Fruit fly (Drosophila melanogaster) whole organism, embryonic: ENCODE data around the gene RpS14a.

ENCODE experiments used
- Atf-2 ChIP-seq: fragments of 200-800 bp; sonication (Bioruptor generic); optimal IDR thresholded peaks from 2 replicates; lab custom pipeline; 2016; ENCODE audit warnings: missing biosample characterization, missing genetic modification characterization
- CG1024 ChIP-seq: fragments of 200-800 bp; sonication (Bioruptor generic); IDR thresholded peaks from 2 replicates; pipeline ENCODE4 v1.3.6; 2022; ENCODE audit warnings: missing biosample characterization, missing genetic modification characterization
- CG11093 ChIP-seq: fragments of 200-800 bp; sonication (Bioruptor generic); IDR thresholded peaks from 3 replicates; pipeline ENCODE4 v1.3.6; 2022; ENCODE audit warnings: missing biosample characterization, missing genetic modification characterization
- CG12769 ChIP-seq: fragments of 200-800 bp; sonication (Bioruptor generic); optimal IDR thresholded peaks from 2 replicates; lab custom pipeline; 2019; ENCODE audit warnings: missing biosample characterization, mild to moderate bottlenecking, missing genetic modification characterization, moderate library complexity
- CG14710 ChIP-seq: fragments of 200-800 bp; sonication (Bioruptor generic); optimal IDR thresholded peaks from 3 replicates; lab custom pipeline; 2019; ENCODE audit warnings: missing biosample characterization, mild to moderate bottlenecking, missing genetic modification characterization, moderate library complexity
- CG17359 ChIP-seq: fragments of 200-800 bp; sonication (Bioruptor generic); optimal IDR thresholded peaks from 3 replicates; lab custom pipeline; 2018; ENCODE audit warnings: missing biosample characterization, mild to moderate bottlenecking, missing genetic modification characterization, moderate library complexity
- CG17612 ChIP-seq: fragments of 200-800 bp; sonication (Bioruptor generic); IDR thresholded peaks from 2 replicates; pipeline ENCODE4 v1.3.6; 2022; ENCODE audit warnings: missing biosample characterization, missing genetic modification characterization
- CG1792 ChIP-seq: fragments of 200-800 bp; sonication (Bioruptor generic); optimal IDR thresholded peaks from 2 replicates; lab custom pipeline; 2016; ENCODE audit warnings: missing biosample characterization, missing genetic modification characterization
- CG2678 ChIP-seq: fragments of 200-800 bp; sonication (Bioruptor generic); optimal IDR thresholded peaks from 3 replicates; lab custom pipeline; 2019; ENCODE audit warnings: missing biosample characterization, mild to moderate bottlenecking, missing genetic modification characterization, moderate library complexity
- CG30403 ChIP-seq: fragments of 200-800 bp; sonication (Bioruptor generic); optimal IDR thresholded peaks from 3 replicates; lab custom pipeline; 2016; ENCODE audit warnings: missing biosample characterization, missing genetic modification characterization
- CG32532 ChIP-seq: fragments of 200-800 bp; sonication (Bioruptor generic); IDR thresholded peaks from 2 replicates; pipeline ENCODE4 v1.3.6; 2022; ENCODE audit warnings: missing biosample characterization, missing genetic modification characterization
- CG32767 ChIP-seq: fragments of 200-800 bp; sonication (Bioruptor generic); IDR thresholded peaks from 2 replicates; pipeline ENCODE4 v1.3.6; 2022; ENCODE audit warnings: missing biosample characterization, missing genetic modification characterization
- CG3726 ChIP-seq: fragments of 200-800 bp; sonication (Bioruptor generic); IDR thresholded peaks from 3 replicates; pipeline ENCODE4, ENCODE4 v1.3.6; 2022; ENCODE audit warnings: missing biosample characterization, missing genetic modification characterization
- CG3847 ChIP-seq: fragments of 200-800 bp; sonication (Bioruptor generic); IDR thresholded peaks from 2 replicates; pipeline ENCODE4 v1.3.6; 2022; ENCODE audit warnings: missing biosample characterization, missing genetic modification characterization
- CG4282 ChIP-seq: fragments of 200-800 bp; sonication (Bioruptor generic); optimal IDR thresholded peaks from 2 replicates; lab custom pipeline; 2016; ENCODE audit warnings: missing biosample characterization, missing genetic modification characterization
- CG5245 ChIP-seq: fragments of 200-800 bp; sonication (Bioruptor generic); optimal IDR thresholded peaks from 3 replicates; lab custom pipeline; 2016; ENCODE audit warnings: missing biosample characterization, missing genetic modification characterization
- CG5953 ChIP-seq: fragments of 200-800 bp; sonication (Bioruptor generic); IDR thresholded peaks from 2 replicates; pipeline ENCODE4 v1.3.6; 2022; ENCODE audit warnings: missing biosample characterization, missing genetic modification characterization
- CG6272 ChIP-seq: fragments of 200-800 bp; sonication (Bioruptor generic); IDR thresholded peaks from 2 replicates; pipeline ENCODE4 v1.3.6; 2022; ENCODE audit warnings: missing biosample characterization, missing genetic modification characterization
- CG7357 ChIP-seq: fragments of 200-800 bp; sonication (Bioruptor generic); IDR thresholded peaks from 3 replicates; pipeline ENCODE4 v1.3.6; 2022; ENCODE audit warnings: missing biosample characterization, missing genetic modification characterization
- CG7839 ChIP-seq: fragments of 200-800 bp; sonication (Bioruptor generic); optimal IDR thresholded peaks from 3 replicates; lab custom pipeline; 2018; ENCODE audit warnings: missing biosample characterization, mild to moderate bottlenecking, missing genetic modification characterization, moderate library complexity
- CG7928 ChIP-seq: fragments of 200-800 bp; sonication (Bioruptor generic); optimal IDR thresholded peaks from 2 replicates; lab custom pipeline; 2017; ENCODE audit warnings: missing biosample characterization, mild to moderate bottlenecking, missing genetic modification characterization
- Chrac-16 ChIP-seq: fragments of 200-800 bp; sonication (Bioruptor generic); optimal IDR thresholded peaks from 3 replicates; lab custom pipeline; 2016; ENCODE audit warnings: missing biosample characterization, missing genetic modification characterization
- Fer2 ChIP-seq: fragments of 200-800 bp; sonication (Bioruptor generic); optimal IDR thresholded peaks from 2 replicates; lab custom pipeline; 2018; ENCODE audit warnings: missing biosample characterization, mild to moderate bottlenecking, missing genetic modification characterization, moderate library complexity
- Gug ChIP-seq: fragments of 200-800 bp; sonication (Bioruptor generic); IDR thresholded peaks from 4 replicates; pipeline ENCODE4 v1.3.6; 2022; ENCODE audit warnings: missing biosample characterization, missing genetic modification characterization
- Jarid2 ChIP-seq: fragments of 200-800 bp; sonication (Bioruptor generic); optimal IDR thresholded peaks from 3 replicates; lab custom pipeline; 2017; ENCODE audit warnings: mild to moderate bottlenecking, missing biosample characterization, missing genetic modification reagents, missing genetic modification characterization
- Pdp1 ChIP-seq, 2 experiments: fragments of 200-800 bp; sonication (Bioruptor generic); optimal IDR thresholded peaks; 3 replicates each; lab custom pipeline; 2016; ENCODE audit warnings: missing biosample characterization in 2 of 2, missing genetic modification characterization in 2 of 2, mild to moderate bottlenecking in 1 of 2, moderate library complexity in 1 of 2
- Side ChIP-seq: fragments of 200-800 bp; sonication (Bioruptor generic); optimal IDR thresholded peaks from 2 replicates; lab custom pipeline; 2016; ENCODE audit warnings: missing biosample characterization, missing genetic modification characterization
- Spps ChIP-seq: fragments of 200-800 bp; sonication (Bioruptor generic); optimal IDR thresholded peaks from 2 replicates; lab custom pipeline; 2018; ENCODE audit warnings: missing biosample characterization, mild to moderate bottlenecking, missing genetic modification characterization
- Stat92E ChIP-seq, 3 experiments: fragments of >200 bp in 2 of 3; fragments of 200-800 bp in 1 of 3; sonication (Bioruptor generic) in 1 of 3; optimal IDR thresholded peaks; 2 replicates each; lab custom pipeline; 2017 to 2019; ENCODE audit warnings: missing biosample characterization in 3 of 3, missing genetic modification characterization in 3 of 3, mild to moderate bottlenecking in 1 of 3, moderate library complexity in 1 of 3
- Trl ChIP-seq, 3 experiments: fragments of >200 bp in 2 of 3; fragments of 200-800 bp in 1 of 3; sonication (Bioruptor generic) in 1 of 3; optimal IDR thresholded peaks; 2 replicates in 1 of 3; 3 replicates in 2 of 3; lab custom pipeline; 2016 to 2017; ENCODE audit warnings: missing biosample characterization in 1 of 3, missing genetic modification characterization in 1 of 3
- Xrp1 ChIP-seq: fragments of 200-800 bp; sonication (Bioruptor generic); IDR thresholded peaks from 2 replicates; pipeline ENCODE4 v1.3.6; 2022; ENCODE audit warnings: missing biosample characterization, missing genetic modification characterization
- bowl ChIP-seq: fragments of 200-800 bp; sonication (Bioruptor generic); IDR thresholded peaks from 2 replicates; pipeline ENCODE4 v1.3.6; 2022; ENCODE audit warnings: missing biosample characterization, missing genetic modification characterization
- cad ChIP-seq: fragments of >200 bp; optimal IDR thresholded peaks from 2 replicates; lab custom pipeline; 2017; ENCODE audit warnings: missing biosample characterization, missing genetic modification characterization
- cas ChIP-seq: fragments of 200-800 bp; sonication (Bioruptor generic); IDR thresholded peaks from 2 replicates; pipeline ENCODE4 v1.3.6; 2022; ENCODE audit warnings: missing biosample characterization, missing genetic modification characterization
- cg ChIP-seq: fragments of 200-800 bp; sonication (Bioruptor generic); optimal IDR thresholded peaks from 3 replicates; lab custom pipeline; 2019; ENCODE audit warnings: missing biosample characterization, mild to moderate bottlenecking, missing genetic modification characterization, moderate library complexity
- dati ChIP-seq: fragments of 200-800 bp; sonication (Bioruptor generic); IDR thresholded peaks from 2 replicates; pipeline ENCODE4 v1.3.6; 2022; ENCODE audit warnings: missing biosample characterization, missing genetic modification characterization
- dmrt11E ChIP-seq: fragments of 200-800 bp; sonication (Bioruptor generic); optimal IDR thresholded peaks from 3 replicates; lab custom pipeline; 2018; ENCODE audit warnings: missing biosample characterization, mild to moderate bottlenecking, missing genetic modification characterization, moderate library complexity
- ewg ChIP-seq: fragments of 200-800 bp; sonication (Bioruptor generic); optimal IDR thresholded peaks from 3 replicates; lab custom pipeline; 2017; ENCODE audit warnings: mild to moderate bottlenecking, missing biosample characterization, missing genetic modification reagents, missing genetic modification characterization
- fd102C ChIP-seq: fragments of 200-800 bp; sonication (Bioruptor generic); optimal IDR thresholded peaks from 2 replicates; lab custom pipeline; 2018; ENCODE audit warnings: missing biosample characterization, mild to moderate bottlenecking, missing genetic modification characterization, moderate library complexity
- fd3F ChIP-seq: fragments of 200-800 bp; sonication (Bioruptor generic); optimal IDR thresholded peaks from 2 replicates; lab custom pipeline; 2018; ENCODE audit warnings: missing biosample characterization, mild to moderate bottlenecking, missing genetic modification characterization, moderate library complexity
- luna ChIP-seq: fragments of 200-800 bp; sonication (Bioruptor generic); optimal IDR thresholded peaks from 2 replicates; lab custom pipeline; 2016; ENCODE audit warnings: missing biosample characterization, missing genetic modification characterization
- pan ChIP-seq, 4 experiments: fragments of >200 bp in 3 of 4; fragments of 200-800 bp in 1 of 4; sonication (Bioruptor generic) in 1 of 4; optimal IDR thresholded peaks in 3 of 4; IDR thresholded peaks in 1 of 4; 2 replicates each; pipeline versions ENCODE4 v1.3.6 to Lab custom; 2017 to 2022; ENCODE audit warnings: missing biosample characterization in 2 of 4, missing genetic modification characterization in 2 of 4, mixed read lengths in 1 of 4
- slou ChIP-seq: fragments of 200-800 bp; sonication (Bioruptor generic); optimal IDR thresholded peaks from 3 replicates; lab custom pipeline; 2016; ENCODE audit warnings: missing biosample characterization, missing genetic modification characterization
- so ChIP-seq: fragments of 200-800 bp; sonication (Bioruptor generic); IDR thresholded peaks from 3 replicates; pipeline ENCODE4 v1.3.6; 2022; ENCODE audit warnings: missing biosample characterization, missing genetic modification characterization
- unpg ChIP-seq: fragments of 200-800 bp; sonication (Bioruptor generic); optimal IDR thresholded peaks from 3 replicates; lab custom pipeline; 2018; ENCODE audit warnings: missing biosample characterization, mild to moderate bottlenecking, missing genetic modification characterization, moderate library complexity
- wek ChIP-seq: fragments of 200-800 bp; sonication (Bioruptor generic); optimal IDR thresholded peaks from 3 replicates; lab custom pipeline; 2018; ENCODE audit warnings: missing biosample characterization, mild to moderate bottlenecking, missing genetic modification characterization, moderate library complexity

Gene RpS14a

dm6 chrX:7937588-7938481, 4.3 kb downstream of the RpS14a start (continued):
- peak; percentile 38; the same call in 1 of the 2 replicates for TF ChIP-seq CG3847 (GFP tag; lab: Robert Waterston, UW)
- peak; percentile 90 for TF ChIP-seq CG14710 (tag; lab: Kevin White, UChicago)
- TF ChIP-seq dmrt11E (tag; lab: Kevin White, UChicago), result peak; percentile 86
- no peak for TF ChIP-seq CG12769 (tag; lab: Kevin White, UChicago)
- peak; percentile 28 for TF ChIP-seq Fer2 (tag; lab: Kevin White, UChicago)
- peak; percentile 82 for TF ChIP-seq Side (GFP tag; lab: Kevin White, UChicago)
- TF ChIP-seq Chrac-16 (GFP tag; lab: Kevin White, UChicago), result peak; percentile 82
- TF ChIP-seq CG7839, result peak; percentile 87
- TF ChIP-seq CG7928 (GFP tag; lab: Kevin White, UChicago), result no peak
- TF ChIP-seq Pdp1 (GFP tag; optimal IDR thresholded peaks at IDR 0.05; lab: Kevin White, UChicago), result peak; percentile 81 to 92
- TF ChIP-seq Gug (GFP tag; lab: Robert Waterston, UW), result peak; percentile 82
- TF ChIP-seq pan (optimal IDR thresholded peaks at IDR 0.05; lab: Kevin White, UChicago), result no peak
- peak in 1 of 2 experiments; percentile 64 for TF ChIP-seq pan (GFP tag; optimal IDR thresholded peaks at IDR 0.05 in 1 of 2, IDR thresholded peaks at IDR 0.05 in 1 of 2)
- peak; percentile 4 for TF ChIP-seq Jarid2
- TF ChIP-seq CG30403, result peak; percentile 86
- TF ChIP-seq CG17359, result peak; percentile 77
- peak; percentile 61 for TF ChIP-seq CG5245 (GFP tag; lab: Kevin White, UChicago)
- TF ChIP-seq CG1792 (GFP tag; lab: Kevin White, UChicago), result peak; percentile 80
- peak; percentile 95 for TF ChIP-seq cg (GFP tag; lab: Kevin White, UChicago)
- peak; percentile 80 for TF ChIP-seq Xrp1 (GFP tag; lab: Robert Waterston, UW)
- TF ChIP-seq cas (GFP tag; lab: Robert Waterston, UW), result no peak
- peak; percentile 71 for TF ChIP-seq unpg (GFP tag; lab: Kevin White, UChicago)
- peak; percentile 68; the same call in 1 of the 2 replicates for TF ChIP-seq CG32767 (GFP tag; lab: Robert Waterston, UW)
- peak; percentile 31; the same call in 1 of the 2 replicates for TF ChIP-seq bowl (GFP tag; lab: Robert Waterston, UW)
- TF ChIP-seq CG32532, result 0 out of 2 replicates have a peak, but pooled peaks have one; percentile 52
- peak; percentile 47; the same call in 1 of the 2 replicates for TF ChIP-seq CG6272 (GFP tag; lab: Robert Waterston, UW)
- TF ChIP-seq Atf-2 (GFP tag; lab: Kevin White, UChicago), result peak; percentile 85
- peak; percentile 14 for TF ChIP-seq fd3F (GFP tag; lab: Kevin White, UChicago)
- peak; percentile 58; the same call in 2 of the 3 replicates for TF ChIP-seq CG7357
- no peak for TF ChIP-seq CG17612 (GFP tag; lab: Robert Waterston, UW)
- TF ChIP-seq ewg (GFP tag; lab: Kevin White, UChicago), result peak; percentile 80
- TF ChIP-seq luna (GFP tag; lab: Kevin White, UChicago), result no peak
- no peak for TF ChIP-seq CG5953
- TF ChIP-seq cad (GFP tag; lab: Kevin White, UChicago), result no peak
- TF ChIP-seq Trl (optimal IDR thresholded peaks at IDR 0.05; lab: Kevin White, UChicago), result peak in 1 of 2 experiments; percentile 61
- peak; percentile 76 for TF ChIP-seq Trl (GFP tag; optimal IDR thresholded peaks at IDR 0.05; lab: Kevin White, UChicago)
- peak; percentile 87 for TF ChIP-seq CG2678
- peak; percentile 54 for TF ChIP-seq Spps (tag; lab: Kevin White, UChicago)
- peak; percentile 84 for TF ChIP-seq CG11093 (GFP tag; lab: Robert Waterston, UW)
- 0 out of 2 replicates have a peak, but pooled peaks have one; percentile 42 for TF ChIP-seq CG1024 (GFP tag; lab: Robert Waterston, UW)
- TF ChIP-seq CG4282 (GFP tag; lab: Kevin White, UChicago), result peak; percentile 80
- peak; percentile 36; the same call in 1 of the 2 replicates for TF ChIP-seq dati (GFP tag; lab: Robert Waterston, UW)
- peak; percentile 24 for TF ChIP-seq fd102C
- peak in 1 of 3 experiments; percentile 4 for TF ChIP-seq Stat92E (GFP tag; optimal IDR thresholded peaks at IDR 0.05; lab: Kevin White, UChicago)
- TF ChIP-seq so, result peak; percentile 59; the same call in 1 of the 3 replicates
- TF ChIP-seq wek (GFP tag; lab: Kevin White, UChicago), result peak; percentile 12
- TF ChIP-seq slou (GFP tag; lab: Kevin White, UChicago), result no peak
- TF ChIP-seq CG3726 (GFP tag; lab: Robert Waterston, UW), result peak; percentile 70; the same call in 1 of the 3 replicates
